Worm (Caenorhabditis elegans) whole organism, L1 larva: ENCODE results near the gene sodh-2.
A peak's percentile ranks its signal among the peaks of the same experiment; 100 is the strongest.

ENCODE experiments used
- C16A3.4 ChIP-seq: fragments of 150-350 bp; optimal IDR thresholded peaks from 2 replicates; lab custom pipeline; 2014; ENCODE audit warnings: missing biosample characterization, missing genetic modification characterization
- C34B4.2 ChIP-seq: sonication (generic microtip); optimal IDR thresholded peaks from 2 replicates; lab custom pipeline; 2017; ENCODE audit warnings: mild to moderate bottlenecking, missing genetic modification characterization, missing compliant biosample characterization
- F16B12.6 ChIP-seq: fragments of 150-350 bp; optimal IDR thresholded peaks from 2 replicates; lab custom pipeline; 2014; ENCODE audit warnings: missing biosample characterization, missing genetic modification characterization
- aha-1 ChIP-seq: fragments of 150-350 bp; optimal IDR thresholded peaks from 2 replicates; lab custom pipeline; 2014; ENCODE audit warnings: missing biosample characterization, missing genetic modification characterization
- alr-1 ChIP-seq: fragments of 200-800 bp; sonication (Bioruptor generic); optimal IDR thresholded peaks from 2 replicates; lab custom pipeline; 2018; ENCODE audit warnings: borderline replicate concordance, mild to moderate bottlenecking, missing genetic modification characterization, missing compliant biosample characterization
- aly-2 ChIP-seq: fragments of 150-350 bp; optimal IDR thresholded peaks from 2 replicates; lab custom pipeline; 2014; ENCODE audit warnings: missing biosample characterization, missing genetic modification characterization
- blmp-1 ChIP-seq: fragments of 150-350 bp; optimal IDR thresholded peaks from 2 replicates; lab custom pipeline; 2014; ENCODE audit warnings: missing biosample characterization, missing genetic modification characterization
- ceh-63 ChIP-seq: fragments of 200-800 bp; sonication (Bioruptor generic); optimal IDR thresholded peaks from 2 replicates; lab custom pipeline; 2018; ENCODE audit warnings: mild to moderate bottlenecking, missing genetic modification characterization, missing compliant biosample characterization
- ceh-8 ChIP-seq: fragments of 200-800 bp; sonication (Bioruptor generic); optimal IDR thresholded peaks from 2 replicates; lab custom pipeline; 2018; ENCODE audit warnings: mild to moderate bottlenecking, missing genetic modification characterization, moderate library complexity, missing compliant biosample characterization
- ceh-82 ChIP-seq, 3 experiments: fragments of 150-350 bp in 1 of 3; sonication (generic microtip) in 2 of 3; optimal IDR thresholded peaks; 2 replicates each; lab custom pipeline; 2014 to 2017; ENCODE audit warnings: missing biosample characterization in 3 of 3, missing genetic modification characterization in 3 of 3
- ceh-88 ChIP-seq: fragments of 200-800 bp; sonication (Bioruptor generic); IDR thresholded peaks from 2 replicates; pipeline ENCODE4 v1.3.6; 2022; ENCODE audit warnings: missing genetic modification characterization, missing compliant biosample characterization
- dsc-1 ChIP-seq: sonication (generic microtip); optimal IDR thresholded peaks from 2 replicates; lab custom pipeline; 2016; ENCODE audit warnings: mild to moderate bottlenecking, missing genetic modification characterization, missing compliant biosample characterization
- efl-1 ChIP-seq, 4 experiments: fragments of 150-350 bp; optimal IDR thresholded peaks in 3 of 4; peaks in 1 of 4; 1 replicate in 1 of 4; 2 replicates in 3 of 4; lab custom pipeline; 2014; ENCODE audit warnings: missing biosample characterization in 2 of 4, missing genetic modification characterization in 2 of 4, missing genetic modification reagents in 2 of 4
- efl-3 ChIP-seq: fragments of 200-800 bp; sonication (Bioruptor generic); optimal IDR thresholded peaks from 2 replicates; lab custom pipeline; 2018; ENCODE audit warnings: mild to moderate bottlenecking, missing genetic modification characterization, missing compliant biosample characterization
- elt-2 ChIP-seq: sonication (generic microtip); optimal IDR thresholded peaks from 2 replicates; lab custom pipeline; 2016; ENCODE audit warnings: missing genetic modification characterization, mild to moderate bottlenecking, inconsistent platforms, missing compliant biosample characterization, missing genetic modification reagents
- ets-5 ChIP-seq: fragments of 200-800 bp; sonication (Bioruptor generic); IDR thresholded peaks from 2 replicates; pipeline ENCODE4 v1.3.6; 2022; ENCODE audit warnings: missing genetic modification characterization, missing compliant biosample characterization
- fkh-4 ChIP-seq: sonication (generic microtip); optimal IDR thresholded peaks from 2 replicates; lab custom pipeline; 2016; ENCODE audit warnings: missing compliant biosample characterization, missing genetic modification characterization, borderline replicate concordance
- hlh-4 ChIP-seq: sonication (generic microtip); optimal IDR thresholded peaks from 2 replicates; lab custom pipeline; 2016; ENCODE audit warnings: mild to moderate bottlenecking, missing genetic modification characterization, missing compliant biosample characterization
- hpl-2 ChIP-seq: fragments of 150-350 bp; optimal IDR thresholded peaks from 2 replicates; lab custom pipeline; 2014; ENCODE audit warnings: missing biosample characterization, missing genetic modification reagents, missing genetic modification characterization
- irx-1 ChIP-seq: sonication (generic microtip); optimal IDR thresholded peaks from 2 replicates; lab custom pipeline; 2016; ENCODE audit warnings: missing genetic modification characterization, missing compliant biosample characterization
- isw-1 ChIP-seq: fragments of 200-800 bp; sonication (Bioruptor generic); IDR thresholded peaks from 2 replicates; pipeline ENCODE4 v1.3.6; 2022; ENCODE audit warnings: missing genetic modification characterization, missing compliant biosample characterization
- jun-1 ChIP-seq: fragments of 150-350 bp; optimal IDR thresholded peaks from 2 replicates; lab custom pipeline; 2014; ENCODE audit warnings: missing biosample characterization, missing genetic modification reagents, missing genetic modification characterization
- lin-13 ChIP-seq: fragments of 150-350 bp; optimal IDR thresholded peaks from 2 replicates; lab custom pipeline; 2014; ENCODE audit warnings: missing biosample characterization, missing genetic modification reagents, missing genetic modification characterization
- lin-14 ChIP-seq: fragments of 200-800 bp; sonication (Bioruptor generic); optimal IDR thresholded peaks from 2 replicates; lab custom pipeline; 2018; ENCODE audit warnings: mild to moderate bottlenecking, missing genetic modification characterization, moderate library complexity, missing compliant biosample characterization
- lin-15B ChIP-seq: fragments of 150-350 bp; sonication (generic microtip); optimal IDR thresholded peaks from 3 replicates; lab custom pipeline; 2014; ENCODE audit warnings: missing biosample characterization, missing genetic modification characterization
- lin-35 ChIP-seq, 2 experiments: fragments of 150-350 bp; optimal IDR thresholded peaks; 2 replicates each; lab custom pipeline; 2014; ENCODE audit warnings: missing biosample characterization in 2 of 2, missing genetic modification characterization in 2 of 2, missing genetic modification reagents in 2 of 2
- lin-39 ChIP-seq: fragments of 150-350 bp; optimal IDR thresholded peaks from 2 replicates; lab custom pipeline; 2014; ENCODE audit warnings: missing biosample characterization, missing genetic modification reagents, missing genetic modification characterization
- lsy-2 ChIP-seq, 2 experiments: fragments of 150-350 bp; optimal IDR thresholded peaks; 2 replicates each; lab custom pipeline; 2014; ENCODE audit warnings: missing biosample characterization in 2 of 2, missing genetic modification characterization in 2 of 2
- mdl-1 ChIP-seq, 2 experiments: fragments of 150-350 bp; optimal IDR thresholded peaks; 2 replicates each; lab custom pipeline; 2014 to 2017; ENCODE audit warnings: missing biosample characterization in 2 of 2, missing genetic modification characterization in 2 of 2, inconsistent platforms in 1 of 2
- mef-2 ChIP-seq: fragments of 150-350 bp; optimal IDR thresholded peaks from 2 replicates; lab custom pipeline; 2014; ENCODE audit warnings: missing biosample characterization, missing genetic modification characterization
- nhr-11 ChIP-seq: fragments of 150-350 bp; optimal IDR thresholded peaks from 2 replicates; lab custom pipeline; 2014; ENCODE audit warnings: missing biosample characterization, missing genetic modification characterization
- nhr-19 ChIP-seq: fragments of 200-800 bp; sonication (Bioruptor generic); conservative IDR thresholded peaks from 2 replicates; pipeline ENCODE4 v1.3.6; 2022; ENCODE audit warnings: missing genetic modification characterization, missing compliant biosample characterization
- nhr-20 ChIP-seq: sonication (generic microtip); optimal IDR thresholded peaks from 2 replicates; lab custom pipeline; 2016; ENCODE audit warnings: mild to moderate bottlenecking, missing genetic modification characterization, missing compliant biosample characterization
- nhr-237 ChIP-seq: fragments of 150-350 bp; optimal IDR thresholded peaks from 2 replicates; lab custom pipeline; 2014; ENCODE audit warnings: missing biosample characterization, missing genetic modification characterization
- nhr-28 ChIP-seq: fragments of 150-350 bp; optimal IDR thresholded peaks from 2 replicates; lab custom pipeline; 2014; ENCODE audit warnings: missing biosample characterization, missing genetic modification characterization
- nhr-47 ChIP-seq: sonication (generic microtip); optimal IDR thresholded peaks from 2 replicates; lab custom pipeline; 2016; ENCODE audit warnings: mild to moderate bottlenecking, missing genetic modification characterization, moderate library complexity, missing compliant biosample characterization
- nhr-76 ChIP-seq: sonication (generic microtip); optimal IDR thresholded peaks from 2 replicates; lab custom pipeline; 2017; ENCODE audit warnings: missing biosample characterization, missing genetic modification characterization
- nhr-84 ChIP-seq: sonication (generic microtip); optimal IDR thresholded peaks from 2 replicates; lab custom pipeline; 2017; ENCODE audit warnings: missing biosample characterization, missing genetic modification characterization
- nhr-85 ChIP-seq: sonication (generic microtip); peaks from one replicate; lab custom pipeline; 2016; ENCODE audit warnings: missing genetic modification characterization, inconsistent platforms, missing compliant biosample characterization
- pag-3 ChIP-seq: sonication (generic microtip); optimal IDR thresholded peaks from 2 replicates; lab custom pipeline; 2017; ENCODE audit warnings: missing genetic modification characterization, mild to moderate bottlenecking, missing compliant biosample characterization, antibody characterized with exemption, borderline replicate concordance; ENCODE audit not compliant: insufficient read depth
- rnt-1 ChIP-seq: sonication (generic microtip); optimal IDR thresholded peaks from 2 replicates; lab custom pipeline; 2016; ENCODE audit warnings: mild to moderate bottlenecking, missing genetic modification characterization, moderate library complexity, missing compliant biosample characterization
- sup-37 ChIP-seq: fragments of 200-800 bp; sonication (Bioruptor generic); optimal IDR thresholded peaks from 2 replicates; lab custom pipeline; 2018; ENCODE audit warnings: mild to moderate bottlenecking, missing genetic modification characterization, missing compliant biosample characterization
- swsn-7 ChIP-seq: sonication (generic microtip); optimal IDR thresholded peaks from 2 replicates; lab custom pipeline; 2016; ENCODE audit warnings: missing genetic modification characterization, missing compliant biosample characterization
- unc-130 ChIP-seq: fragments of 150-350 bp; optimal IDR thresholded peaks from 2 replicates; lab custom pipeline; 2017; ENCODE audit warnings: missing biosample characterization, missing genetic modification characterization, inconsistent platforms
- unc-30 ChIP-seq: sonication (generic microtip); optimal IDR thresholded peaks from 2 replicates; lab custom pipeline; 2017; ENCODE audit warnings: missing biosample characterization, missing genetic modification characterization
- unc-98 ChIP-seq: fragments of 200-800 bp; sonication (Bioruptor generic); IDR thresholded peaks from 2 replicates; pipeline ENCODE4 v1.3.6; 2022; ENCODE audit warnings: missing genetic modification characterization, missing compliant biosample characterization
- vab-15 ChIP-seq: sonication (generic microtip); optimal IDR thresholded peaks from 2 replicates; lab custom pipeline; 2017; ENCODE audit warnings: missing genotype, mild to moderate bottlenecking, missing genetic modification characterization, missing compliant biosample characterization
- xbp-1 ChIP-seq: sonication (generic microtip); optimal IDR thresholded peaks from 2 replicates; lab custom pipeline; 2016; ENCODE audit warnings: missing genetic modification characterization, missing compliant biosample characterization
- zag-1 ChIP-seq: fragments of 150-350 bp; optimal IDR thresholded peaks from 2 replicates; lab custom pipeline; 2014; ENCODE audit warnings: missing biosample characterization, missing genetic modification characterization
- zip-4 ChIP-seq: fragments of 200-800 bp; sonication (Bioruptor generic); optimal IDR thresholded peaks from 2 replicates; lab custom pipeline; 2018; ENCODE audit warnings: mild to moderate bottlenecking, missing genetic modification characterization, moderate library complexity, missing compliant biosample characterization
- ztf-4 ChIP-seq: fragments of 150-350 bp; optimal IDR thresholded peaks from 2 replicates; lab custom pipeline; 2014; ENCODE audit warnings: missing biosample characterization, missing genetic modification characterization

Gene sodh-2

ce11 chrV:11933196-11934028, 42.4 kb upstream of the sodh-2 start, which contains the start of the genes aman-2 and F58H1.3 (continued):
- TF ChIP-seq blmp-1 (tag; lab: Kevin White, UChicago) = peak; percentile 26
- no peak for TF ChIP-seq nhr-76 (tag; lab: Kevin White, UChicago)
- no peak for TF ChIP-seq nhr-11
- TF ChIP-seq lin-14 (GFP tag; lab: Kevin White, UChicago) = peak; percentile 73
- no peak for TF ChIP-seq unc-30 (tag; lab: Kevin White, UChicago)
- TF ChIP-seq nhr-47 (tag; lab: Kevin White, UChicago) = peak; percentile 62
- no peak for TF ChIP-seq nhr-84 (tag; lab: Kevin White, UChicago)
- TF ChIP-seq aha-1 (tag; lab: Kevin White, UChicago) = no peak
- TF ChIP-seq alr-1 = no peak
- TF ChIP-seq lin-15B (tag; lab: Kevin White, UChicago) = no peak
- TF ChIP-seq C16A3.4 (tag; lab: Kevin White, UChicago) = peak; percentile 60
- no peak for TF ChIP-seq sup-37 (GFP tag; lab: Kevin White, UChicago)
- TF ChIP-seq lsy-2 (tag; optimal IDR thresholded peaks at IDR 0.05; lab: Kevin White, UChicago) = peak in 1 of 2 experiments; percentile 78
- no peak for TF ChIP-seq nhr-28 (tag; lab: Kevin White, UChicago)
- peak; percentile 54; the same call in 1 of the 2 replicates for TF ChIP-seq isw-1 (GFP tag; lab: Robert Waterston, UW)
- TF ChIP-seq nhr-20 (tag; lab: Kevin White, UChicago) = peak; percentile 28
- peak; percentile 19 for TF ChIP-seq swsn-7 (tag; lab: Kevin White, UChicago)
- no peak for TF ChIP-seq hlh-4 (tag; lab: Kevin White, UChicago)
- TF ChIP-seq hpl-2 (GFP tag; lab: Kevin White, UChicago) = no peak
- TF ChIP-seq dsc-1 = no peak
- TF ChIP-seq ceh-88 (GFP tag; lab: Robert Waterston, UW) = peak; percentile 44; the same call in 1 of the 2 replicates
- TF ChIP-seq unc-98 (GFP tag; lab: Robert Waterston, UW) = peak; percentile 51; the same call in 1 of the 2 replicates
- peak; percentile 22 for TF ChIP-seq xbp-1 (tag; lab: Kevin White, UChicago)
- TF ChIP-seq ceh-8 (GFP tag; lab: Kevin White, UChicago) = no peak
- no peak for TF ChIP-seq nhr-85 (tag; lab: Kevin White, UChicago)
- TF ChIP-seq efl-1 (optimal IDR thresholded peaks at IDR 0.05; lab: Kevin White, UChicago) = peak; percentile 46 to 58
- peak; percentile 39 to 41 for TF ChIP-seq efl-1 (GFP tag; optimal IDR thresholded peaks at IDR 0.05 in 1 of 2; lab: Kevin White, UChicago)
- no peak for TF ChIP-seq mdl-1 (tag; optimal IDR thresholded peaks at IDR 0.05; lab: Kevin White, UChicago)
- no peak for TF ChIP-seq jun-1 (tag; lab: Kevin White, UChicago)
- no peak for TF ChIP-seq F16B12.6 (tag; lab: Kevin White, UChicago)
- no peak for TF ChIP-seq C34B4.2 (tag; lab: Kevin White, UChicago)
- TF ChIP-seq lin-35 (GFP tag; optimal IDR thresholded peaks at IDR 0.05; lab: Kevin White, UChicago) = peak; percentile 46 to 68
- no peak for TF ChIP-seq ztf-4 (tag; lab: Kevin White, UChicago)
- TF ChIP-seq zip-4 (GFP tag; lab: Kevin White, UChicago) = no peak
- TF ChIP-seq aly-2 (tag; lab: Kevin White, UChicago) = no peak
- peak; percentile 16; the same call in 1 of the 2 replicates for TF ChIP-seq nhr-19
- no peak for TF ChIP-seq zag-1
- TF ChIP-seq ceh-63 (GFP tag; lab: Kevin White, UChicago) = no peak
- no peak for TF ChIP-seq rnt-1 (tag; lab: Kevin White, UChicago)
- peak; percentile 5 for TF ChIP-seq irx-1 (tag; lab: Kevin White, UChicago)
- no peak for TF ChIP-seq pag-3 (tag; lab: Kevin White, UChicago)
- no peak for TF ChIP-seq ets-5
- peak; percentile 20 for TF ChIP-seq elt-2 (tag; lab: Kevin White, UChicago)
- no peak for TF ChIP-seq efl-3 (GFP tag; lab: Kevin White, UChicago)
- no peak for TF ChIP-seq mef-2 (tag; lab: Kevin White, UChicago)
- TF ChIP-seq unc-130 (tag; lab: Kevin White, UChicago) = no peak
- TF ChIP-seq ceh-82 (tag; optimal IDR thresholded peaks at IDR 0.05; lab: Kevin White, UChicago) = no peak
- no peak for TF ChIP-seq fkh-4 (tag; lab: Kevin White, UChicago)
- TF ChIP-seq lin-13 = no peak
- TF ChIP-seq nhr-237 (tag; lab: Kevin White, UChicago) = no peak
- no peak for TF ChIP-seq lin-39 (tag; lab: Kevin White, UChicago)
- peak; percentile 72 for TF ChIP-seq vab-15 (tag; lab: Kevin White, UChicago)
